Fruit fly (Drosophila melanogaster): ENCODE data around the gene CG46435.

Gene CG46435

dm6 chr3L:19516547-19516946 lies 28.4 kb upstream of the CG46435 start (continued):
- no peak for TF ChIP-seq run (tag; optimal IDR thresholded peaks at IDR 0.05)
- TF ChIP-seq mam (GFP tag; optimal IDR thresholded peaks at IDR 0.05): peak; percentile 95
- no peak for TF ChIP-seq cad (GFP tag; optimal IDR thresholded peaks at IDR 0.05)
- TF ChIP-seq tup (GFP tag; optimal IDR thresholded peaks at IDR 0.05): no peak
- no peak for TF ChIP-seq Trl (optimal IDR thresholded peaks at IDR 0.05)
- TF ChIP-seq Trl (GFP tag; optimal IDR thresholded peaks at IDR 0.05): peak; percentile 98
- peak; percentile 85 for TF ChIP-seq CG34376 (GFP tag; optimal IDR thresholded peaks at IDR 0.05)
- TF ChIP-seq CG10147 (GFP tag; optimal IDR thresholded peaks at IDR 0.05): peak; percentile 81
- TF ChIP-seq zfh1 (GFP tag; IDR thresholded peaks at IDR 0.05): peak; percentile 96
- TF ChIP-seq Nf-YB (GFP tag; optimal IDR thresholded peaks at IDR 0.05): no peak
- TF ChIP-seq bab2 (GFP tag; optimal IDR thresholded peaks at IDR 0.05): peak; percentile 88
- TF ChIP-seq Hand (GFP tag; optimal IDR thresholded peaks at IDR 0.05): no peak
- TF ChIP-seq CG11456 (GFP tag; IDR thresholded peaks at IDR 0.05): peak; percentile 99
- TF ChIP-seq shn (GFP tag; optimal IDR thresholded peaks at IDR 0.05): peak; percentile 86
- peak; percentile 78 for TF ChIP-seq CG13894 (tag; optimal IDR thresholded peaks at IDR 0.05)
- TF ChIP-seq klu (GFP tag; IDR thresholded peaks at IDR 0.05): peak; percentile 82
- TF ChIP-seq Ets97D (GFP tag; optimal IDR thresholded peaks at IDR 0.05): peak; percentile 100
- peak; percentile 49 for TF ChIP-seq Oli (tag; optimal IDR thresholded peaks at IDR 0.05)
- TF ChIP-seq ems (GFP tag; optimal IDR thresholded peaks at IDR 0.05): peak; percentile 89
- TF ChIP-seq tll (GFP tag; optimal IDR thresholded peaks at IDR 0.05): peak in 1 of 2 experiments; percentile 28
- peak; percentile 49; the same call in 2 of the 3 replicates for TF ChIP-seq vnd (GFP tag; IDR thresholded peaks at IDR 0.05; ENCODE audit: partially characterized antibody)
- TF ChIP-seq rib (GFP tag; IDR thresholded peaks at IDR 0.05): no peak; the same call in 1 of the 2 replicates
- TF ChIP-seq Hr3 (GFP tag; optimal IDR thresholded peaks at IDR 0.05): peak; percentile 89
- peak; percentile 65 for TF ChIP-seq CG32767 (GFP tag; IDR thresholded peaks at IDR 0.05)
- peak; percentile 79 for TF ChIP-seq CG1602 (GFP tag; optimal IDR thresholded peaks at IDR 0.05)
- TF ChIP-seq CG32772 (GFP tag; IDR thresholded peaks at IDR 0.05): peak; percentile 93
- peak; percentile 88 for TF ChIP-seq CG43689 (GFP tag; IDR thresholded peaks at IDR 0.05)
- TF ChIP-seq Dip2 (GFP tag; IDR thresholded peaks at IDR 0.05): no peak
- TF ChIP-seq Awh (GFP tag; IDR thresholded peaks at IDR 0.05): peak; percentile 88
- TF ChIP-seq Poxn (GFP tag; IDR thresholded peaks at IDR 0.05): peak; percentile 64
- peak; percentile 95 for TF ChIP-seq pb (GFP tag; optimal IDR thresholded peaks at IDR 0.05)
- peak; percentile 84 for TF ChIP-seq Dek (tag; optimal IDR thresholded peaks at IDR 0.05)
- TF ChIP-seq slou (GFP tag; optimal IDR thresholded peaks at IDR 0.05): peak; percentile 96
- peak; percentile 92 for TF ChIP-seq CG14441 (GFP tag; IDR thresholded peaks at IDR 0.05)
- peak; percentile 89 for TF ChIP-seq pnt (GFP tag; optimal IDR thresholded peaks at IDR 0.05)
- TF ChIP-seq trh (GFP tag; optimal IDR thresholded peaks at IDR 0.05): peak; percentile 88
- peak; percentile 81 for TF ChIP-seq cato (GFP tag; optimal IDR thresholded peaks at IDR 0.05; ENCODE audit: borderline replicate concordance)
- TF ChIP-seq nerfin-1 (tag; optimal IDR thresholded peaks at IDR 0.05): no peak
- TF ChIP-seq sima (GFP tag; optimal IDR thresholded peaks at IDR 0.05): peak; percentile 82
- peak; percentile 95 for TF ChIP-seq slbo (GFP tag; IDR thresholded peaks at IDR 0.05)
- TF ChIP-seq CG14710 (tag; optimal IDR thresholded peaks at IDR 0.05): peak; percentile 83
- TF ChIP-seq Six4 (GFP tag; optimal IDR thresholded peaks at IDR 0.05): peak; percentile 77
- TF ChIP-seq CG2129 (GFP tag; IDR thresholded peaks at IDR 0.05; ENCODE audit: partially characterized antibody): no peak
- peak; percentile 50; the same call in 1 of the 2 replicates for TF ChIP-seq ato (GFP tag; IDR thresholded peaks at IDR 0.05; ENCODE audit: partially characterized antibody)
- TF ChIP-seq Rfx (GFP tag; IDR thresholded peaks at IDR 0.05): peak; percentile 98
- TF ChIP-seq aop (GFP tag; IDR thresholded peaks at IDR 0.05): peak; percentile 60; the same call in 1 of the 2 replicates
- TF ChIP-seq ase (GFP tag; IDR thresholded peaks at IDR 0.05): peak; percentile 95
- TF ChIP-seq CG4282 (GFP tag; optimal IDR thresholded peaks at IDR 0.05): peak; percentile 65
- no peak for TF ChIP-seq Deaf1 (tag; optimal IDR thresholded peaks at IDR 0.05)
- peak; percentile 70 for TF ChIP-seq CG13424 (tag; optimal IDR thresholded peaks at IDR 0.05)
- no peak for TF ChIP-seq CG10979 (tag; optimal IDR thresholded peaks at IDR 0.05)
- no peak; the same call in 1 of the 2 replicates for TF ChIP-seq Xrp1 (GFP tag; IDR thresholded peaks at IDR 0.05)

Data from whole organism, embryonic.